Worm (Caenorhabditis elegans) whole organism, young adult: ENCODE measurements around the gene gei-13.

Experiments
- F22D6.2 ChIP-seq: sonication (generic microtip); optimal IDR thresholded peaks from 2 replicates; lab custom pipeline; 2016; ENCODE audit warnings: mild to moderate bottlenecking, missing genetic modification characterization, missing compliant biosample characterization
- Y53F4B.3 ChIP-seq: fragments of 200-800 bp; sonication (Bioruptor generic); IDR thresholded peaks from 2 replicates; pipeline ENCODE4 v1.3.6; 2022; ENCODE audit warnings: missing genetic modification reagents, missing genetic modification characterization, missing compliant biosample characterization
- cebp-2 ChIP-seq: fragments of 200-800 bp; sonication (Bioruptor generic); IDR thresholded peaks from 2 replicates; pipeline ENCODE4 v1.3.6; 2022; ENCODE audit warnings: missing genetic modification characterization, missing compliant biosample characterization
- lsl-1 ChIP-seq: fragments of 200-800 bp; sonication (Bioruptor generic); optimal IDR thresholded peaks from 2 replicates; lab custom pipeline; 2018; ENCODE audit warnings: mild to moderate bottlenecking, missing genetic modification characterization, moderate library complexity, missing compliant biosample characterization
- mes-4 ChIP-seq: sonication (generic microtip); optimal IDR thresholded peaks from 2 replicates; lab custom pipeline; 2016; ENCODE audit warnings: missing genotype, missing genetic modification characterization, missing compliant biosample characterization
- nfya-2 ChIP-seq: fragments of 200-800 bp; sonication (Bioruptor generic); IDR thresholded peaks from 2 replicates; pipeline ENCODE4 v1.3.6; 2022; ENCODE audit warnings: missing genetic modification reagents, missing genetic modification characterization, missing compliant biosample characterization
- pbrm-1 ChIP-seq: fragments of 200-800 bp; sonication (Bioruptor generic); IDR thresholded peaks from 2 replicates; pipeline ENCODE4 v1.3.6; 2022; ENCODE audit warnings: missing genetic modification reagents, missing genetic modification characterization, missing compliant biosample characterization
- snpc-1.1 ChIP-seq: sonication (generic microtip); optimal IDR thresholded peaks from 2 replicates; lab custom pipeline; 2017; ENCODE audit warnings: missing genetic modification characterization, mild to moderate bottlenecking, missing compliant biosample characterization, antibody characterized with exemption, moderate library complexity, missing genotype, missing genetic modification reagents; ENCODE audit not compliant: insufficient read depth
- snpc-3.4 ChIP-seq: sonication (generic microtip); optimal IDR thresholded peaks from 2 replicates; lab custom pipeline; 2017; ENCODE audit warnings: missing genetic modification characterization, mild to moderate bottlenecking, missing compliant biosample characterization, antibody characterized with exemption, moderate library complexity, missing genotype, missing genetic modification reagents
- tbx-9 ChIP-seq: sonication (generic microtip); optimal IDR thresholded peaks from 2 replicates; lab custom pipeline; 2016; ENCODE audit warnings: borderline replicate concordance, missing genetic modification characterization, inconsistent platforms, missing compliant biosample characterization

- no peak for TF ChIP-seq mes-4 (tag; lab: Kevin White, UChicago)
- no peak for TF ChIP-seq snpc-1.1 (tag; lab: Kevin White, UChicago)
- TF ChIP-seq cebp-2 (GFP tag; lab: Robert Waterston, UW), result no peak
- TF ChIP-seq F22D6.2 (tag; lab: Kevin White, UChicago), result no peak
- no peak for TF ChIP-seq nfya-2 (GFP tag; lab: Robert Waterston, UW)
- TF ChIP-seq Y53F4B.3, result no peak
- TF ChIP-seq snpc-3.4 (tag; lab: Kevin White, UChicago), result no peak
- TF ChIP-seq tbx-9 (tag; lab: Kevin White, UChicago), result no peak
- TF ChIP-seq lsl-1 (GFP tag; lab: Kevin White, UChicago), result no peak
- no peak for TF ChIP-seq pbrm-1
Observed at ce11 chrIII:9595563-9595962, 41.4 kb downstream of the gei-13 start, which contains the start of gene rom-2.
